Fruit fly (Drosophila melanogaster): ENCODE data around the gene Tpt.
A peak's percentile ranks its signal among the peaks of the same experiment; 100 is the strongest.

The Tpt gene

DNA sequence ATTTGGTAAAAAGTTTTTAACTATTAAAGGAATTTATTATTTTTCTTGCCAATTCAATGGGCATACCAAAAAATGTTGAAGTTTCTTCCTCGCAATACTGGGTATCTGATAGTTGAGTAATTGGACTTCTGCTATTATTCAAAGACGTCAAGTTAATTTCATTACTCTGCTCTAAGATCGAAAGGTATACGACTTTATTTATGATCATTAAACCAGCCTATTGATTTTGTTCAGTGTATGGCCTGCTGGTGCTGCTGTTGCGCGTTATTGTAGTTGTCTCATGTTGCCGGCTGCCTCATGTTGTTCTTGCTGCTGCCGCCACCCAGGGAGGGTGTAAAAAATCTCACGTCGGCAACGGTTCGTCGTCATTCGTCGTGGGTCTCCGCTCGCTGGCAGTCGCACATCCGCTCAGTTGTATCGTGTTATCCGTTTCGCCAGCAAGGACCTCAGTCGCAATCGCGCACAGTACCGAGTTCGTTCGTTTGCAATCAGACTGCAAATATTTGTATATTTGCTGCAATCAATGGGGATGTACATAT, 9.4 kb downstream of the Tpt start, which contains the start of gene CG7120 (continued):
- TF ChIP-seq CG7556 (GFP tag; optimal IDR thresholded peaks at IDR 0.05) = peak; percentile 49
- TF ChIP-seq nerfin-1 (tag; optimal IDR thresholded peaks at IDR 0.05) = peak; percentile 65
- TF ChIP-seq CG12236 (GFP tag; optimal IDR thresholded peaks at IDR 0.05) = no peak
- TF ChIP-seq Lhr (GFP tag; optimal IDR thresholded peaks at IDR 0.05) = no peak
- no peak for TF ChIP-seq Dad (GFP tag; optimal IDR thresholded peaks at IDR 0.05)
- no peak for TF ChIP-seq usp (GFP tag; optimal IDR thresholded peaks at IDR 0.05)
- peak; percentile 49 for TF ChIP-seq CG30403 (GFP tag; optimal IDR thresholded peaks at IDR 0.05)
- no peak for TF ChIP-seq Mad (GFP tag; optimal IDR thresholded peaks at IDR 0.05)
- no peak for TF ChIP-seq dati (GFP tag; IDR thresholded peaks at IDR 0.05)
- TF ChIP-seq B-H2 (GFP tag; optimal IDR thresholded peaks at IDR 0.05) = no peak
- TF ChIP-seq CG6689 (GFP tag; IDR thresholded peaks at IDR 0.05) = 0 out of 2 replicates have a peak, but pooled peaks have one; percentile 33
- TF ChIP-seq CG13775 (GFP tag; optimal IDR thresholded peaks at IDR 0.05) = peak; percentile 34
- TF ChIP-seq CG4707 (GFP tag; optimal IDR thresholded peaks at IDR 0.05) = no peak
- TF ChIP-seq CG7745 (tag; optimal IDR thresholded peaks at IDR 0.05) = no peak
- TF ChIP-seq zfh1 (GFP tag; IDR thresholded peaks at IDR 0.05) = peak; percentile 56; the same call in 2 of the 3 replicates
- TF ChIP-seq toy (GFP tag; IDR thresholded peaks at IDR 0.05) = no peak
- TF ChIP-seq NfI (GFP tag; optimal IDR thresholded peaks at IDR 0.05) = peak; percentile 45
- TF ChIP-seq CG1832 (GFP tag; optimal IDR thresholded peaks at IDR 0.05) = no peak
- TF ChIP-seq ash1 (GFP tag; optimal IDR thresholded peaks at IDR 0.05) = no peak
- TF ChIP-seq Mes4 (GFP tag; optimal IDR thresholded peaks at IDR 0.05) = peak; percentile 34
- no peak for TF ChIP-seq jigr1 (GFP tag; IDR thresholded peaks at IDR 0.05)
- peak; percentile 53 for TF ChIP-seq CG4360 (GFP tag; IDR thresholded peaks at IDR 0.05)
- TF ChIP-seq CG1529 (GFP tag; optimal IDR thresholded peaks at IDR 0.05) = no peak
- TF ChIP-seq CG13123 (GFP tag; optimal IDR thresholded peaks at IDR 0.05) = no peak
- peak; percentile 26 for TF ChIP-seq Myb (GFP tag; optimal IDR thresholded peaks at IDR 0.05)
- TF ChIP-seq Nf-YA (GFP tag; IDR thresholded peaks at IDR 0.05) = no peak
- no peak for TF ChIP-seq Lim3 (GFP tag; IDR thresholded peaks at IDR 0.05)
- TF ChIP-seq CG7963 (GFP tag; IDR thresholded peaks at IDR 0.05; ENCODE audit: partially characterized antibody) = no peak
- TF ChIP-seq ato (GFP tag; IDR thresholded peaks at IDR 0.05; ENCODE audit: partially characterized antibody) = no peak
- no peak; the same call in 2 of the 3 replicates for TF ChIP-seq B-H1 (GFP tag; IDR thresholded peaks at IDR 0.05)
- no peak for TF ChIP-seq CG10321 (GFP tag; IDR thresholded peaks at IDR 0.05)
- no peak for TF ChIP-seq fd102C (GFP tag; optimal IDR thresholded peaks at IDR 0.05)
- no peak for TF ChIP-seq stwl (tag; optimal IDR thresholded peaks at IDR 0.05)
- no peak for TF ChIP-seq Dip2 (GFP tag; IDR thresholded peaks at IDR 0.05)
- TF ChIP-seq CG9817 (tag; optimal IDR thresholded peaks at IDR 0.05) = peak; percentile 26
- TF ChIP-seq E2f1 (GFP tag; IDR thresholded peaks at IDR 0.05) = no peak
- peak; percentile 48 for TF ChIP-seq CG18619 (GFP tag; optimal IDR thresholded peaks at IDR 0.05)
- TF ChIP-seq CG17802 (tag; optimal IDR thresholded peaks at IDR 0.05) = no peak
- no peak for TF ChIP-seq rib (GFP tag; IDR thresholded peaks at IDR 0.05)
- no peak for TF ChIP-seq CG3726 (GFP tag; IDR thresholded peaks at IDR 0.05)
- peak; percentile 49 for TF ChIP-seq Xbp1 (GFP tag; optimal IDR thresholded peaks at IDR 0.05)
- TF ChIP-seq aop (GFP tag; IDR thresholded peaks at IDR 0.05) = no peak
- no peak for TF ChIP-seq CG3995 (GFP tag; optimal IDR thresholded peaks at IDR 0.05)
- TF ChIP-seq ERR (GFP tag; optimal IDR thresholded peaks at IDR 0.05) = no peak
- no peak for TF ChIP-seq pnt (GFP tag; optimal IDR thresholded peaks at IDR 0.05)
- TF ChIP-seq NC2α (GFP tag; optimal IDR thresholded peaks at IDR 0.05) = peak; percentile 24
- peak; percentile 13 for TF ChIP-seq fd3F (GFP tag; optimal IDR thresholded peaks at IDR 0.05)
- no peak for TF ChIP-seq CG11560 (tag; IDR thresholded peaks at IDR 0.05)
- no peak for TF ChIP-seq insv (GFP tag; optimal IDR thresholded peaks at IDR 0.05)
- TF ChIP-seq mirr (GFP tag; optimal IDR thresholded peaks at IDR 0.05) = no peak
- no peak for TF ChIP-seq ems (GFP tag; optimal IDR thresholded peaks at IDR 0.05)
- no peak for TF ChIP-seq CG4854 (GFP tag; optimal IDR thresholded peaks at IDR 0.05)

All from whole organism, embryonic.